Worm (Caenorhabditis elegans) whole organism, young adult: ENCODE results near the gene F09G2.8.

Experiments
- F10E7.11 ChIP-seq: sonication (generic microtip); optimal IDR thresholded peaks from 2 replicates; lab custom pipeline; 2017; ENCODE audit warnings: mild to moderate bottlenecking, missing genetic modification characterization, moderate library complexity, missing compliant biosample characterization
- F23B12.7 ChIP-seq: sonication (generic microtip); optimal IDR thresholded peaks from 2 replicates; lab custom pipeline; 2017; ENCODE audit warnings: missing genetic modification characterization, mild to moderate bottlenecking, missing compliant biosample characterization, antibody characterized with exemption, moderate library complexity; ENCODE audit not compliant: insufficient read depth
- F49E8.2 ChIP-seq: sonication (generic microtip); optimal IDR thresholded peaks from 3 replicates; lab custom pipeline; 2017; ENCODE audit warnings: missing genetic modification characterization, mild to moderate bottlenecking, missing compliant biosample characterization, antibody characterized with exemption, moderate library complexity; ENCODE audit not compliant: insufficient read depth
- F55B11.4 ChIP-seq: sonication (generic microtip); optimal IDR thresholded peaks from 2 replicates; lab custom pipeline; 2016; ENCODE audit warnings: missing compliant biosample characterization, missing genetic modification characterization, borderline replicate concordance; ENCODE audit not compliant: insufficient read depth
- K11D2.4 ChIP-seq: fragments of 200-800 bp; sonication (Bioruptor generic); IDR thresholded peaks from 2 replicates; pipeline ENCODE4 v1.3.6; 2022; ENCODE audit warnings: missing genetic modification reagents, missing genetic modification characterization, missing compliant biosample characterization
- T26A5.8 ChIP-seq: sonication (generic microtip); optimal IDR thresholded peaks from 2 replicates; lab custom pipeline; 2016; ENCODE audit warnings: missing genetic modification characterization, missing compliant biosample characterization
- Y56A3A.18 ChIP-seq: fragments of 200-800 bp; sonication (Bioruptor generic); IDR thresholded peaks from 2 replicates; pipeline ENCODE4 v1.3.6; 2022; ENCODE audit warnings: missing genetic modification reagents, missing genetic modification characterization, missing compliant biosample characterization
- Y79H2A.3 ChIP-seq: fragments of 200-800 bp; sonication (Bioruptor generic); conservative IDR thresholded peaks from 2 replicates; pipeline ENCODE4 v1.3.6; 2022; ENCODE audit warnings: missing genetic modification reagents, missing genetic modification characterization, missing compliant biosample characterization
- Y95B8A.8 ChIP-seq: fragments of 200-800 bp; sonication (Bioruptor generic); IDR thresholded peaks from 2 replicates; pipeline ENCODE4 v1.3.6; 2022; ENCODE audit warnings: missing genetic modification reagents, missing genetic modification characterization, missing compliant biosample characterization
- ZK185.1 ChIP-seq: sonication (generic microtip); optimal IDR thresholded peaks from 2 replicates; lab custom pipeline; 2016; ENCODE audit warnings: mild to moderate bottlenecking, missing genetic modification characterization, missing compliant biosample characterization; ENCODE audit not compliant: poor library complexity, severe bottlenecking
- aptf-2 ChIP-seq: fragments of 200-800 bp; sonication (Bioruptor generic); conservative IDR thresholded peaks from 2 replicates; pipeline ENCODE4 v1.3.6; 2022; ENCODE audit warnings: missing genetic modification reagents, missing genetic modification characterization, missing compliant biosample characterization
- attf-6 ChIP-seq: fragments of 200-800 bp; sonication (Bioruptor generic); IDR thresholded peaks from 2 replicates; pipeline ENCODE4 v1.3.6; 2022; ENCODE audit warnings: missing genetic modification reagents, missing genetic modification characterization, missing compliant biosample characterization
- ccch-3 ChIP-seq: fragments of 200-800 bp; sonication (Bioruptor generic); optimal IDR thresholded peaks from 2 replicates; lab custom pipeline; 2018; ENCODE audit warnings: mild to moderate bottlenecking, missing genetic modification characterization, missing compliant biosample characterization
- cebp-1 ChIP-seq, 2 experiments: fragments of 200-800 bp in 1 of 2; sonication (Bioruptor generic) in 1 of 2; sonication (generic microtip) in 1 of 2; IDR thresholded peaks in 1 of 2; optimal IDR thresholded peaks in 1 of 2; 2 replicates each; pipeline versions ENCODE4 v1.3.6 to Lab custom; 2017 to 2022; ENCODE audit warnings: missing compliant biosample characterization in 2 of 2, missing genetic modification characterization in 2 of 2, mild to moderate bottlenecking in 1 of 2, missing genetic modification reagents in 1 of 2, moderate library complexity in 1 of 2
- ceh-27 ChIP-seq: fragments of 200-800 bp; sonication (Bioruptor generic); optimal IDR thresholded peaks from 2 replicates; lab custom pipeline; 2018; ENCODE audit warnings: mild to moderate bottlenecking, missing genetic modification characterization, moderate library complexity, missing compliant biosample characterization
- ceh-40 ChIP-seq: fragments of 200-800 bp; sonication (Bioruptor generic); IDR thresholded peaks from 2 replicates; pipeline ENCODE4 v1.3.6; 2022; ENCODE audit warnings: missing genetic modification characterization, missing compliant biosample characterization
- dox-1 ChIP-seq: fragments of 200-800 bp; sonication (Bioruptor generic); IDR thresholded peaks from 2 replicates; pipeline ENCODE4 v1.3.6; 2022; ENCODE audit warnings: missing genetic modification reagents, missing genetic modification characterization, missing compliant biosample characterization
- dpff-1 ChIP-seq: sonication (generic microtip); optimal IDR thresholded peaks from 2 replicates; lab custom pipeline; 2017; ENCODE audit warnings: mild to moderate bottlenecking, missing genetic modification characterization, missing compliant biosample characterization
- dpl-1 ChIP-seq: fragments of 150-350 bp; optimal IDR thresholded peaks from 2 replicates; lab custom pipeline; 2014; ENCODE audit warnings: missing biosample characterization, missing genetic modification reagents, missing genetic modification characterization
- efl-1 ChIP-seq: fragments of 150-350 bp; optimal IDR thresholded peaks from 2 replicates; lab custom pipeline; 2014; ENCODE audit warnings: missing biosample characterization, missing genetic modification reagents, missing genetic modification characterization
- egl-18 ChIP-seq: fragments of 200-800 bp; sonication (Bioruptor generic); IDR thresholded peaks from 2 replicates; pipeline ENCODE4 v1.3.6; 2022; ENCODE audit warnings: missing genetic modification reagents, missing genetic modification characterization, missing compliant biosample characterization
- ets-4 ChIP-seq: fragments of 200-800 bp; sonication (Bioruptor generic); optimal IDR thresholded peaks from 2 replicates; lab custom pipeline; 2018; ENCODE audit warnings: mild to moderate bottlenecking, missing genetic modification characterization, missing compliant biosample characterization
- gei-17 ChIP-seq: fragments of 200-800 bp; sonication (Bioruptor generic); optimal IDR thresholded peaks from 2 replicates; lab custom pipeline; 2018; ENCODE audit warnings: mild to moderate bottlenecking, missing genetic modification characterization, missing compliant biosample characterization
- hlh-12 ChIP-seq: sonication (generic microtip); optimal IDR thresholded peaks from 2 replicates; lab custom pipeline; 2016; ENCODE audit warnings: missing genetic modification characterization, missing compliant biosample characterization
- hsf-1 ChIP-seq: fragments of 200-800 bp; sonication (Bioruptor generic); IDR thresholded peaks from 2 replicates; pipeline ENCODE4 v1.3.6; 2022; ENCODE audit warnings: missing genetic modification reagents, missing genetic modification characterization, missing compliant biosample characterization
- lin-35 ChIP-seq, 3 experiments: fragments of 150-350 bp in 2 of 3; sonication (generic microtip) in 1 of 3; optimal IDR thresholded peaks; 2 replicates each; lab custom pipeline; 2014 to 2018; ENCODE audit warnings: missing biosample characterization in 3 of 3, missing genetic modification characterization in 3 of 3, missing genetic modification reagents in 3 of 3
- lir-1 ChIP-seq: fragments of 200-800 bp; sonication (Bioruptor generic); conservative IDR thresholded peaks from 2 replicates; pipeline ENCODE4 v1.3.6; 2022; ENCODE audit warnings: missing genetic modification reagents, missing genetic modification characterization, missing compliant biosample characterization
- mel-28 ChIP-seq: sonication (generic microtip); optimal IDR thresholded peaks from 2 replicates; lab custom pipeline; 2016; ENCODE audit warnings: borderline replicate concordance, mild to moderate bottlenecking, missing genetic modification characterization, missing compliant biosample characterization
- mes-4 ChIP-seq: sonication (generic microtip); optimal IDR thresholded peaks from 2 replicates; lab custom pipeline; 2016; ENCODE audit warnings: missing genotype, missing genetic modification characterization, missing compliant biosample characterization
- nfya-1 ChIP-seq: sonication (generic microtip); optimal IDR thresholded peaks from 2 replicates; lab custom pipeline; 2017; ENCODE audit warnings: antibody characterized with exemption, missing compliant biosample characterization, missing genetic modification characterization, borderline replicate concordance; ENCODE audit not compliant: insufficient read depth
- pha-4 ChIP-seq: fragments of 150-350 bp; sonication (generic microtip); optimal IDR thresholded peaks from 2 replicates; lab custom pipeline; 2014; ENCODE audit warnings: missing biosample characterization, missing genetic modification reagents, missing genetic modification characterization
- rcor-1 ChIP-seq: fragments of 200-800 bp; sonication (Bioruptor generic); IDR thresholded peaks from 2 replicates; pipeline ENCODE4 v1.3.6; 2022; ENCODE audit warnings: missing genetic modification reagents, missing genetic modification characterization, missing compliant biosample characterization
- repo-1 ChIP-seq: sonication (generic microtip); optimal IDR thresholded peaks from 2 replicates; lab custom pipeline; 2017; ENCODE audit warnings: mild to moderate bottlenecking, missing genetic modification characterization, missing compliant biosample characterization
- rpc-1 ChIP-seq, 2 experiments: fragments of 150-350 bp in 1 of 2; sonication (generic microtip) in 1 of 2; optimal IDR thresholded peaks; 2 replicates each; lab custom pipeline; 2014 to 2018; ENCODE audit warnings: missing biosample characterization in 1 of 2, missing genetic modification characterization in 1 of 2, missing genetic modification reagents in 1 of 2, missing genotype in 1 of 2
- tbp1 ChIP-seq: fragments of 200-800 bp; sonication (Bioruptor generic); optimal IDR thresholded peaks from 2 replicates; lab custom pipeline; 2018; ENCODE audit warnings: mild to moderate bottlenecking, missing genetic modification characterization, missing compliant biosample characterization
- tlf-1 ChIP-seq: fragments of 200-800 bp; sonication (Bioruptor generic); optimal IDR thresholded peaks from 2 replicates; lab custom pipeline; 2018; ENCODE audit warnings: mild to moderate bottlenecking, missing genetic modification characterization, missing compliant biosample characterization
- xnd-1 ChIP-seq: sonication (generic microtip); optimal IDR thresholded peaks from 2 replicates; lab custom pipeline; 2016; ENCODE audit warnings: missing genotype, missing genetic modification reagents, missing genetic modification characterization, missing compliant biosample characterization
- zim-3 ChIP-seq: sonication (generic microtip); optimal IDR thresholded peaks from 2 replicates; lab custom pipeline; 2017; ENCODE audit warnings: mild to moderate bottlenecking, missing genetic modification characterization, moderate library complexity, missing compliant biosample characterization
- ztf-25 ChIP-seq: fragments of 200-800 bp; sonication (Bioruptor generic); IDR thresholded peaks from 2 replicates; pipeline ENCODE4 v1.3.6; 2022; ENCODE audit warnings: missing genetic modification reagents, missing genetic modification characterization, missing compliant biosample characterization
- ztf-26 ChIP-seq: sonication (generic microtip); optimal IDR thresholded peaks from 2 replicates; lab custom pipeline; 2017; ENCODE audit warnings: missing genetic modification characterization, missing compliant biosample characterization
- ztf-3 ChIP-seq: fragments of 200-800 bp; sonication (Bioruptor generic); optimal IDR thresholded peaks from 2 replicates; lab custom pipeline; 2018; ENCODE audit warnings: mild to moderate bottlenecking, missing genetic modification characterization, missing compliant biosample characterization

F09G2.8 gene

DNA sequence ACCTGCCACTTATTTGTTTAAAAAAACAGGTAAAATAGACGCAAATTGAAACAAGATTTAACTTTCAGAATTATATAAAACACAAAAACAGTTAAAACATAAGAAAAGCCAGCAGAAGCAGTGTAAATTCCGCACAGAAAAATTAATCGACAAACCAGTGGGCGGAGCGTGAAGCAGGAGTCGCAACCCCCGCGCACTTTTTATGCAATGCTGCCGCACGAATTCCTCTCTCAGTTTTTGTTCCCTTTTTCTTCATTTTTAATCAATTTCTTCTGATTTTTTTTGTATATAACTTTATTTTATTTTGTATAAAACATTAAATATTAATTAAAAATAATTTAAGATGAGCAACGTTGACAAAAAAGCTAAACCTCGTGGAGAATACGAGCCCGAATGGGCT is 37.4 kb upstream of the F09G2.8 start, which contains the start of the genes gei-6 and krr-1 (continued):
- no peak for TF ChIP-seq ztf-26
- TF ChIP-seq K11D2.4 (GFP tag; lab: Robert Waterston, UW): no peak
- no peak for TF ChIP-seq efl-1 (GFP tag; lab: Kevin White, UChicago)
- TF ChIP-seq dpl-1 (GFP tag; lab: Kevin White, UChicago): no peak
- TF ChIP-seq rcor-1 (GFP tag; lab: Robert Waterston, UW): no peak
- no peak for TF ChIP-seq aptf-2 (GFP tag; lab: Robert Waterston, UW)
- no peak for TF ChIP-seq xnd-1 (tag; lab: Kevin White, UChicago)
- TF ChIP-seq Y95B8A.8 (GFP tag; lab: Robert Waterston, UW): no peak
- no peak for TF ChIP-seq dox-1 (GFP tag; lab: Robert Waterston, UW)
- peak; percentile 25 for TF ChIP-seq tbp1
- no peak for TF ChIP-seq mel-28 (tag; lab: Kevin White, UChicago)
- TF ChIP-seq F49E8.2: peak; percentile 8
- TF ChIP-seq dpff-1: no peak
- no peak for TF ChIP-seq hlh-12 (tag; lab: Kevin White, UChicago)
- TF ChIP-seq nfya-1 (tag; lab: Kevin White, UChicago): no peak
- TF ChIP-seq mes-4: no peak

DNA sequence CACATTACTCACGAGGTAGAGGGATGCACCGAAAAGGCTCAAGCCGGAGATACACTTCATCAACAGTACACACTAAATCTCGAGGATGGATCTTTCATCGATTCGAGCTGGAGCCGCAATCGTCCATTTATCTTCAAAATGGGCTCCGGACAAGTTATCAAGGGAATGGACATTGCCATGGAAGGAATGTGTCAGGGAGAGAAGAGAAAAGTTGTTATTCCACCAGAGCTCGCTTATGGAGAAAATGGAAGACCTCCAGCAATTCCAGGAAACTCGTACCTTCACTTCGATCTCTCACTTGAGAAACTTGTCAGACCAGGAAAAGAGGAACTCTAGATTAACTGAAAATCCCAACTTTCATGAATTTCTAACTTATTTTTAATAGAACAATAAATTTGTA is 32.4 kb upstream of the F09G2.8 start:
- TF ChIP-seq attf-6 (GFP tag; lab: Robert Waterston, UW): 0 out of 2 replicates have a peak, but pooled peaks have one; percentile 23
- 0 out of 2 replicates have a peak, but pooled peaks have one; percentile 41 for TF ChIP-seq Y56A3A.18 (GFP tag; lab: Robert Waterston, UW)
- TF ChIP-seq ceh-27: no peak
- TF ChIP-seq ZK185.1 (tag; lab: Kevin White, UChicago): peak; percentile 18

DNA sequence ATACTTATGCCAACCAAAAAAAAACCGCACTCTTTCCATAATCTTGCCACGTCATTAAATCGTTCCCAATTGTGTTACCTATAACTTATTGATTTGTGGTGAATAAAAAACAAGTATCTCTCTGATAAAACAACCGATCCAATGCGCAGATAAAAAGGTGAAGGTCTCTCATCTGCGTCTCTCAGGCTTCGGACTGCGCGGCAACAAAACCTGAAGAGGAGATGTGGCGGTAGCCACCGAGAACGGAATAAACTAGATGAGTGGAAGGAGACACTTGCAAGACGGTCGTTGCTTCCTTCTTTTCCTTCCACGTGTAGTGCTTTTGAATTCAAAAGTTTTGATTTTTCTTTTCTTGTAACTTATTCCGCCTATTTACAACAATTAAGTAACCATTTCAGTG is 31.5 kb upstream of the F09G2.8 start, which contains the start of gene fkb-3:
TSS of gene fkb-3 (plus strand) at position 277 of the 400 bp plus-strand sequence.
- no peak for TF ChIP-seq Y79H2A.3
- TF ChIP-seq ets-4 (GFP tag; lab: Kevin White, UChicago): no peak
- no peak for TF ChIP-seq tlf-1
- TF ChIP-seq hsf-1: no peak
- no peak for TF ChIP-seq egl-18 (GFP tag; lab: Robert Waterston, UW)
- no peak for TF ChIP-seq gei-17 (GFP tag; lab: Kevin White, UChicago)
- TF ChIP-seq ztf-25: no peak
- TF ChIP-seq ceh-40: no peak
- TF ChIP-seq pha-4: no peak

DNA sequence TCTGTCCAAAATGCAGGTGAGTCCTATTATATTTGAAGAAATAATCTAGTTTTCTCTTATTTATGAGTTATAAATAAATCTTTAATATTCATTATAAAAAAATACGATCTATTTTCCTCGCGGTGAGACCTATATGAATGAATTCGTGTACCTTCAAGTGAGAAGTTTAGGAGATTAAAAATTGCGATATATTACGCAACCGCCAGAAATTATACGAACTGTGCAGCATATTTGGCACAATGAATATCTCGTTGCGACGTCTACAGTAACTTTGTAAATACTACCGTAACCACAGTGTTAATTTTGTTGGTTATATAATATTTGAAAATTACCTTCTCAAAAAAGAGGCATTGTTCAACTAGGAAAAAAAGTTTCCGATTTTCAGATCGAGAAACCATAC is 30.9 kb upstream of the F09G2.8 start:
- TF ChIP-seq cebp-1 (GFP tag; IDR thresholded peaks at IDR 0.05; lab: Robert Waterston, UW) (no peak), cebp-1 (tag; optimal IDR thresholded peaks at IDR 0.05; lab: Kevin White, UChicago) (no peak), zim-3 (no peak), dpl-1 (GFP tag; lab: Kevin White, UChicago) (no peak), dpff-1 (no peak), lir-1 (GFP tag; lab: Robert Waterston, UW) (no peak), dox-1 (GFP tag; lab: Robert Waterston, UW) (no peak), rpc-1 (optimal IDR thresholded peaks at IDR 0.05; lab: Kevin White, UChicago) (no peak), rpc-1 (tag; optimal IDR thresholded peaks at IDR 0.05; lab: Kevin White, UChicago) (no peak), F23B12.7 (tag; lab: Kevin White, UChicago) (no peak), K11D2.4 (GFP tag; lab: Robert Waterston, UW) (no peak), F10E7.11 (no peak), ccch-3 (GFP tag; lab: Kevin White, UChicago) (no peak), lin-35 (GFP tag; optimal IDR thresholded peaks at IDR 0.05; lab: Kevin White, UChicago) (no peak), ztf-3 (GFP tag; lab: Kevin White, UChicago) (no peak), attf-6 (GFP tag; lab: Robert Waterston, UW) (no peak), F55B11.4 (no peak), repo-1 (tag; lab: Kevin White, UChicago) (no peak), T26A5.8 (tag; lab: Kevin White, UChicago) (no peak)
